Fruit fly (Drosophila melanogaster): ENCODE results near the gene geko.

- TF ChIP-seq CG34406 (GFP tag; optimal IDR thresholded peaks at IDR 0.05) = no peak
- TF ChIP-seq Lpt (GFP tag; optimal IDR thresholded peaks at IDR 0.05) = no peak
- no peak for TF ChIP-seq Hr39 (GFP tag; optimal IDR thresholded peaks at IDR 0.05)
- no peak for TF ChIP-seq fd59A (GFP tag; optimal IDR thresholded peaks at IDR 0.05)
- TF ChIP-seq fd85E (GFP tag; optimal IDR thresholded peaks at IDR 0.05) = no peak
- TF ChIP-seq CG3032 (tag; optimal IDR thresholded peaks at IDR 0.05) = no peak
- no peak for TF ChIP-seq OdsH (GFP tag; optimal IDR thresholded peaks at IDR 0.05)
- TF ChIP-seq CG4318 (GFP tag; optimal IDR thresholded peaks at IDR 0.05) = no peak
- TF ChIP-seq Sox15 (GFP tag; optimal IDR thresholded peaks at IDR 0.05) = no peak
- no peak for TF ChIP-seq CG15336 (GFP tag; IDR thresholded peaks at IDR 0.05)
- no peak for TF ChIP-seq Blimp-1 (GFP tag; optimal IDR thresholded peaks at IDR 0.05)
- no peak for TF ChIP-seq Hr4 (GFP tag; optimal IDR thresholded peaks at IDR 0.05)
- peak; percentile 40 for TF ChIP-seq fkh (GFP tag; optimal IDR thresholded peaks at IDR 0.05)
Measured at dm6 chr3L:18112669-18113068, 26.5 kb upstream of the geko start, which contains the start of the genes CG32195 and CG7341.

Data from whole organism, prepupa.